Fruit fly (Drosophila melanogaster): ENCODE data around the gene CG31189.

Gene CG31189

DNA sequence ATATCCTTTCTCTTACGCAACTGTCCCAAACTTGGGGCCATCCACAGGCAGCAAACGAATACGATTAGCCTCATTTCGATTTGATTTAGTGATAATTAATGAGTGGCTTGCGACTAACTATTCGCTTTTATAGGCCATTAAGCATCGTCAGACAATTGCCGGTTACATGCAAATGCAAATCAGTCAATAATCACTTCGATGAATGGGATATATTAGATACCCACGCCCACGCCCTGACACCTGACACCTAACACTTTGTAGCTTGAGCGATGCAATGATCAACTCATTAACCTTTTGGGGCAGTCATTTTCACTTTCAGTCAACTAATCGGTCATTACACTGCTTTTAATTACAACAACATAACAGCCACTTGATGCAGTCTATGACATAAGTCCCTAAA lies 5.2 kb upstream of the CG31189 start, which contains the start of gene Jhbp15:
Jhbp15 (minus strand) TSS at position 101 of the 400 bp plus-strand sequence.
- TF ChIP-seq Ets98B (GFP tag; IDR thresholded peaks at IDR 0.05) (no peak), CG34367 (tag; optimal IDR thresholded peaks at IDR 0.05) (no peak), CG15710 (tag; optimal IDR thresholded peaks at IDR 0.05) (no peak), CG14655 (GFP tag; optimal IDR thresholded peaks at IDR 0.05) (no peak), CG8301 (tag; optimal IDR thresholded peaks at IDR 0.05) (no peak), gl (tag; optimal IDR thresholded peaks at IDR 0.05) (no peak), EcR (GFP tag; optimal IDR thresholded peaks at IDR 0.05) (no peak), D1 (tag; optimal IDR thresholded peaks at IDR 0.05) (no peak), CG13204 (GFP tag; optimal IDR thresholded peaks at IDR 0.05) (no peak), CG8159 (tag; optimal IDR thresholded peaks at IDR 0.05) (no peak), CG10348 (GFP tag; IDR thresholded peaks at IDR 0.05) (no peak), Pif1A (GFP tag; optimal IDR thresholded peaks at IDR 0.05) (no peak), Snoo (tag; optimal IDR thresholded peaks at IDR 0.05) (no peak), CG12605 (GFP tag; IDR thresholded peaks at IDR 0.05) (no peak), Pif1B (GFP tag; optimal IDR thresholded peaks at IDR 0.05) (no peak), CG4496 (GFP tag; IDR thresholded peaks at IDR 0.05) (no peak), CG17806 (tag; optimal IDR thresholded peaks at IDR 0.05) (no peak), CG9948 (tag; optimal IDR thresholded peaks at IDR 0.05) (no peak), CG32121 (GFP tag; IDR thresholded peaks at IDR 0.05) (no peak), fd96Ca (GFP tag; IDR thresholded peaks at IDR 0.05) (no peak)

DNA sequence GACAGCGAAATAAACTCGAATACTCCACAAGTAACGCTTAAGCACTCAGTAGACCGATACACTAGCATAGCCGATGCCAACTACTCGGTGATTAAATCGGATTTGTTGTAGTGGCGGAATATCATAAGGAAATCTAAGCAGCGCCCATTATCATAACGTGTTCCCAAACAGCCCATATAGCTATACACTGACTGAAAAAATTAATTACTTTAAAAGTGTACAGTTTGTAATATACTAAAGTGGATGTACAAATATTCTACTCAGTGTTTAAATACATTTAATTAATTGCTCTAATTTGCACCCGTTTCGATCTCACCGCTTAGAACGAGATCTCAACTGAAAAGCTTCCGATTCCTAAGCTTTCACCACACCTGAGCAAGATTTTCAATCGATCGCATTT lies 3.1 kb upstream of the CG31189 start, which contains the start of gene CG7079:
CG7079 (minus strand) TSS at position 101 of the 400 bp plus-strand sequence.
- TF ChIP-seq Pif1B (GFP tag; optimal IDR thresholded peaks at IDR 0.05) (no peak), EcR (GFP tag; optimal IDR thresholded peaks at IDR 0.05) (no peak), CG8301 (tag; optimal IDR thresholded peaks at IDR 0.05) (no peak), CG32121 (GFP tag; IDR thresholded peaks at IDR 0.05) (no peak), CG13204 (GFP tag; optimal IDR thresholded peaks at IDR 0.05) (no peak), Snoo (tag; optimal IDR thresholded peaks at IDR 0.05) (no peak), CG14655 (GFP tag; optimal IDR thresholded peaks at IDR 0.05) (no peak), D1 (tag; optimal IDR thresholded peaks at IDR 0.05) (no peak), rn (GFP tag; IDR thresholded peaks at IDR 0.05) (no peak), CG15710 (tag; optimal IDR thresholded peaks at IDR 0.05) (no peak), CG17806 (tag; optimal IDR thresholded peaks at IDR 0.05) (no peak), Pif1A (GFP tag; optimal IDR thresholded peaks at IDR 0.05) (no peak), fd96Ca (GFP tag; IDR thresholded peaks at IDR 0.05) (no peak), Ets98B (GFP tag; IDR thresholded peaks at IDR 0.05) (no peak), gl (tag; optimal IDR thresholded peaks at IDR 0.05) (no peak)

DNA sequence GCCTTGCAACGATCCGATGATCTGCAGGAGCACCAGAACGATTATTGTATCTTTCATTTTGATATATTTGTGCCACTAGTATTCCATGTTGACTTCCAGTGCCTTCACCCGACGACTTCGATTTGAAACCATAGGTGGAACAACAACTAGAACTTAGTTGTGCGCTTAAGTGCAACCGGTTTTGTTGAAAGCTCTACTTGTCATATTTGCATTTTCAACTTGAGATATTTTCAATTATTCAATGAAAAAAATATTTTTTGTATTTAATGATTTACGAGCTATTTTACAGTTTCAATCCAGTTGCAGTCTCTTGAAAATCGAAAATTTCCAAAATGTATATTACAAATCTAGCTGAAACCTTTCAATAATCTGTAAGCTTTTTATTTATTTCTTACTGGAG lies 1.3 kb upstream of the CG31189 start, which contains the start of gene CG31207:
CG31207 (minus strand) TSS at position 101 of the 400 bp plus-strand sequence.
- TF ChIP-seq CG8159 (tag; optimal IDR thresholded peaks at IDR 0.05) (no peak), CG12605 (GFP tag; IDR thresholded peaks at IDR 0.05) (no peak), CG34367 (tag; optimal IDR thresholded peaks at IDR 0.05) (no peak), Snoo (tag; optimal IDR thresholded peaks at IDR 0.05) (no peak), D1 (tag; optimal IDR thresholded peaks at IDR 0.05) (no peak), CG14655 (GFP tag; optimal IDR thresholded peaks at IDR 0.05) (no peak), fd96Ca (GFP tag; IDR thresholded peaks at IDR 0.05) (no peak), CG13204 (GFP tag; optimal IDR thresholded peaks at IDR 0.05) (no peak), CG17806 (tag; optimal IDR thresholded peaks at IDR 0.05) (no peak), gl (tag; optimal IDR thresholded peaks at IDR 0.05) (no peak), EcR (GFP tag; optimal IDR thresholded peaks at IDR 0.05) (no peak), rn (GFP tag; IDR thresholded peaks at IDR 0.05) (no peak), Pif1B (GFP tag; optimal IDR thresholded peaks at IDR 0.05) (no peak), CG10348 (GFP tag; IDR thresholded peaks at IDR 0.05) (no peak), Ets98B (GFP tag; IDR thresholded peaks at IDR 0.05) (no peak), Pif1A (GFP tag; optimal IDR thresholded peaks at IDR 0.05) (no peak), CG4496 (GFP tag; IDR thresholded peaks at IDR 0.05) (no peak), CG9948 (tag; optimal IDR thresholded peaks at IDR 0.05) (no peak)

DNA sequence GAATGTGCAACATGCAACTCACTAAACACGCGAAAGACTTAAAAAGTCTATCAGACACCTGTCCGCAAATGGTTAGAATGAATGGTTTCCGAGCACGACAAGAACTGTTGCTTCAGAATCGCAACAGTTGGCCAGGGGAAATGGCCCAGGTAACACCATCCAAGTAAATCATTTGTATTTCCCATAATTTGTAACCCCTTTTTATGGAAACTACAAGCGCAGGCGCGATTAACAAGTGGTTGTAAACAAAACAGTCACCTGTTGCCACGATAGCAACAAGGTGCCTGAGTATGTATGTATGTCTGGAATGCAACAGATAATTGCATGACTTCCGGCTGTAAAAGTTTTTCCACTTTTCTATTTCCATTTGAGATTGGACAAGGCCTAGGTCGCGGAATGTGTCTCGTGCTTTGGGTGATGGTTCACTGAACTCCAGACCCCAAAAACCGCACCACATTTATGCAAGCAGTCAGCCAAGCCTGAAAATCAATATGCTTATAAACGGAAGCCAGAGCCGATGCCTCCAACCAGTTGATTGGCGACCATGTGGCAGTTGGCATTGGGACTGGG lies 2.0 kb downstream of the CG31189 start, which contains the start of gene CG12278:
CG12278 (plus strand) TSS at position 520 of the 570 bp plus-strand sequence.
- peak; percentile 100 for TF ChIP-seq CG12605 (GFP tag; IDR thresholded peaks at IDR 0.05)
- TF ChIP-seq CG32121 (GFP tag; IDR thresholded peaks at IDR 0.05) = no peak

DNA sequence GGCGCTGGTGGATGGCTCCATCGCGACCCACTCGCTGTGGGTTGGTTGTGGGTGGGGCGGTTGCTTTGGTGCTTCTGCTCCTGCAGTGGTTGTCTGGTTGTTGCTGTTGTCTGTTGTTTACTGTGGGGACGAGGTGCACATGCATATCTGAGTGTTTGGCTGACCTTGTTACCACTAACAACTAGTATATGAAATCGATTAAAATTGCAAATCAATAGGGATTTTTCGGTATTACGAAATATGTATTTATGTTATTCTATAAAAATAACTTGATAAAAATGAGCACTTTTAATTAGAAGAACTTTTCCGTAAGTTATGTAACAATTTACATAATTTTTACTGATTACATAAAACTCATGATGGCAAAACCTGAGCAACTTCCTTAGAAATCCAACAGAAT lies 3.2 kb downstream of the CG31189 start, which contains the start of gene Dhc93AB:
Dhc93AB (minus strand) TSS at position 101 of the 400 bp plus-strand sequence.
- TF ChIP-seq CG10348 (GFP tag; IDR thresholded peaks at IDR 0.05) = no peak
- TF ChIP-seq gl (tag; optimal IDR thresholded peaks at IDR 0.05) = no peak
- TF ChIP-seq CG13204 (GFP tag; optimal IDR thresholded peaks at IDR 0.05) = no peak
- no peak for TF ChIP-seq CG8301 (tag; optimal IDR thresholded peaks at IDR 0.05)
- no peak for TF ChIP-seq EcR (GFP tag; optimal IDR thresholded peaks at IDR 0.05)
- TF ChIP-seq CG17806 (tag; optimal IDR thresholded peaks at IDR 0.05) = no peak

DNA sequence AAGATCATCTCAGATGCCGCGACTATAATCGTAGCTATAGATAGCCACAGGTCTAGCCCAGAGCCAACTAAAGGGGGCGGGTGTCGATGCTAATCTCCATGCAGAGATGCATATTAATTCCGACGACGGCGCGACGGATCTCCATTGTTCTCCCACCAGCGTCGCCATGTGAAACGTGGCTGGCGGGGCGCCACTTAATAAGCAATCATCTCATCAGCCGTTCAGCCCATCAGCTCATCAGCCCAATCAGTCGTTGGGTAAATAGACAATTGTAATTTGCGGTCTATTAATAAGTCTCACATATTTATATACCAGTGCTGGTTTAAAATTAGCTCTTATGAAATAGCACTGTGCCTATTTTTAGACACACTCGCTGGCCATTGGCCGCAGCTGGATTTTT lies 20.1 kb downstream of the CG31189 start:
- TF ChIP-seq CG8301 (tag; optimal IDR thresholded peaks at IDR 0.05) (no peak), CG10348 (GFP tag; IDR thresholded peaks at IDR 0.05) (no peak), Pif1B (GFP tag; optimal IDR thresholded peaks at IDR 0.05) (no peak), Snoo (tag; optimal IDR thresholded peaks at IDR 0.05) (no peak), CG4496 (GFP tag; IDR thresholded peaks at IDR 0.05) (no peak), CG12605 (GFP tag; IDR thresholded peaks at IDR 0.05) (no peak), CG32121 (GFP tag; IDR thresholded peaks at IDR 0.05) (no peak), CG8159 (tag; optimal IDR thresholded peaks at IDR 0.05) (no peak)

Data from whole organism, pupa.